Fruit fly (Drosophila melanogaster): ENCODE measurements around the gene CG44837.

dm6 chr3L:11927287-11927743 is 11.4 kb downstream of the CG44837 start, which contains the start of gene byn:
- TF ChIP-seq Dll (optimal IDR thresholded peaks at IDR 0.05) (peak; percentile 35), CG8478 (optimal IDR thresholded peaks at IDR 0.05) (no peak), EcR (GFP tag; optimal IDR thresholded peaks at IDR 0.05) (no peak)
